Fruit fly (Drosophila melanogaster) whole organism, embryonic: ENCODE data around the gene CG34353.

Experiments
- Abd-B ChIP-seq: fragments of 200-800 bp; sonication (Bioruptor generic); optimal IDR thresholded peaks from 2 replicates; lab custom pipeline; 2018; ENCODE audit warnings: missing biosample characterization, mild to moderate bottlenecking, missing genetic modification characterization, moderate library complexity
- Blimp-1 ChIP-seq: fragments of 200-800 bp; sonication (Bioruptor generic); optimal IDR thresholded peaks from 3 replicates; lab custom pipeline; 2018; ENCODE audit warnings: missing biosample characterization, missing genetic modification characterization, mild to moderate bottlenecking, moderate library complexity, missing genetic modification reagents
- C15 ChIP-seq: fragments of 200-800 bp; sonication (Bioruptor generic); IDR thresholded peaks from 3 replicates; pipeline ENCODE4 v1.3.6; 2022; ENCODE audit warnings: missing biosample characterization, missing genetic modification characterization
- CG10366 ChIP-seq: fragments of 200-800 bp; sonication (Bioruptor generic); IDR thresholded peaks from 2 replicates; pipeline ENCODE4 v1.3.6; 2022; ENCODE audit warnings: missing biosample characterization, missing genetic modification characterization
- CG11560 ChIP-seq: fragments of 200-800 bp; sonication (Bioruptor generic); IDR thresholded peaks from 3 replicates; pipeline ENCODE4 v1.3.6; 2022; ENCODE audit warnings: missing biosample characterization, missing genetic modification characterization
- CG13287 ChIP-seq: fragments of 200-800 bp; sonication (Bioruptor generic); IDR thresholded peaks from 2 replicates; pipeline ENCODE4 v1.3.6; 2022; ENCODE audit warnings: missing biosample characterization, missing genetic modification characterization; ENCODE audit not compliant: partially characterized antibody
- CG14710 ChIP-seq: fragments of 200-800 bp; sonication (Bioruptor generic); optimal IDR thresholded peaks from 3 replicates; lab custom pipeline; 2019; ENCODE audit warnings: missing biosample characterization, mild to moderate bottlenecking, missing genetic modification characterization, moderate library complexity
- CG1529 ChIP-seq: fragments of 200-800 bp; sonication (Bioruptor generic); optimal IDR thresholded peaks from 3 replicates; lab custom pipeline; 2018; ENCODE audit warnings: missing biosample characterization, missing genetic modification characterization
- CG17359 ChIP-seq: fragments of 200-800 bp; sonication (Bioruptor generic); optimal IDR thresholded peaks from 3 replicates; lab custom pipeline; 2018; ENCODE audit warnings: missing biosample characterization, mild to moderate bottlenecking, missing genetic modification characterization, moderate library complexity
- CG17612 ChIP-seq: fragments of 200-800 bp; sonication (Bioruptor generic); IDR thresholded peaks from 2 replicates; pipeline ENCODE4 v1.3.6; 2022; ENCODE audit warnings: missing biosample characterization, missing genetic modification characterization
- CG17802 ChIP-seq: fragments of 200-800 bp; sonication (Bioruptor generic); optimal IDR thresholded peaks from 2 replicates; lab custom pipeline; 2018; ENCODE audit warnings: missing biosample characterization, mild to moderate bottlenecking, missing genetic modification characterization, moderate library complexity
- CG17912 ChIP-seq: fragments of 200-800 bp; sonication (Bioruptor generic); optimal IDR thresholded peaks from 2 replicates; lab custom pipeline; 2018; ENCODE audit warnings: missing biosample characterization, mild to moderate bottlenecking, missing genetic modification characterization
- CG18599 ChIP-seq: fragments of 200-800 bp; sonication (Bioruptor generic); optimal IDR thresholded peaks from 3 replicates; lab custom pipeline; 2017; ENCODE audit warnings: missing biosample characterization, missing genetic modification characterization, mild to moderate bottlenecking, moderate library complexity, missing genetic modification reagents
- CG30020 ChIP-seq: fragments of 200-800 bp; optimal IDR thresholded peaks from 2 replicates; lab custom pipeline; 2019; ENCODE audit warnings: missing biosample characterization, mild to moderate bottlenecking, missing genetic modification characterization, moderate library complexity
- CG30431 ChIP-seq: fragments of 200-800 bp; sonication (Bioruptor generic); optimal IDR thresholded peaks from 2 replicates; lab custom pipeline; 2017; ENCODE audit warnings: missing biosample characterization, missing genetic modification characterization
- CG31388 ChIP-seq: fragments of 200-800 bp; sonication (Bioruptor generic); optimal IDR thresholded peaks from 2 replicates; lab custom pipeline; 2016; ENCODE audit warnings: missing biosample characterization, missing genetic modification characterization
- CG3281 ChIP-seq: fragments of 200-800 bp; sonication (Bioruptor generic); optimal IDR thresholded peaks from 3 replicates; lab custom pipeline; 2017; ENCODE audit warnings: missing biosample characterization, mild to moderate bottlenecking, missing genetic modification characterization
- CG5953 ChIP-seq: fragments of 200-800 bp; sonication (Bioruptor generic); IDR thresholded peaks from 2 replicates; pipeline ENCODE4 v1.3.6; 2022; ENCODE audit warnings: missing biosample characterization, missing genetic modification characterization
- CG7839 ChIP-seq: fragments of 200-800 bp; sonication (Bioruptor generic); optimal IDR thresholded peaks from 3 replicates; lab custom pipeline; 2018; ENCODE audit warnings: missing biosample characterization, mild to moderate bottlenecking, missing genetic modification characterization, moderate library complexity
- CG8388 ChIP-seq: fragments of 200-800 bp; sonication (Bioruptor generic); optimal IDR thresholded peaks from 2 replicates; lab custom pipeline; 2019; ENCODE audit warnings: missing biosample characterization, mild to moderate bottlenecking, missing genetic modification characterization, moderate library complexity
- CG9932 ChIP-seq: fragments of 200-800 bp; sonication (Bioruptor generic); IDR thresholded peaks from 2 replicates; pipeline ENCODE4 v1.3.6; 2022; ENCODE audit warnings: missing biosample characterization, missing genetic modification characterization
- E2f1 ChIP-seq: fragments of 200-800 bp; sonication (Bioruptor generic); IDR thresholded peaks from 2 replicates; pipeline ENCODE4 v1.3.6; 2022; ENCODE audit warnings: missing biosample characterization, missing genetic modification characterization
- Gug ChIP-seq: fragments of 200-800 bp; sonication (Bioruptor generic); IDR thresholded peaks from 4 replicates; pipeline ENCODE4 v1.3.6; 2022; ENCODE audit warnings: missing biosample characterization, missing genetic modification characterization
- HmgZ ChIP-seq: fragments of 200-800 bp; sonication (Bioruptor generic); optimal IDR thresholded peaks from 2 replicates; lab custom pipeline; 2018; ENCODE audit warnings: missing biosample characterization, mild to moderate bottlenecking, missing genetic modification characterization
- Hr3 ChIP-seq: fragments of 200-800 bp; sonication (Bioruptor generic); optimal IDR thresholded peaks from 3 replicates; lab custom pipeline; 2016; ENCODE audit warnings: missing biosample characterization, missing genetic modification characterization
- Kr ChIP-seq: fragments of 200-800 bp; sonication (Bioruptor generic); optimal IDR thresholded peaks from 2 replicates; lab custom pipeline; 2017; ENCODE audit warnings: missing biosample characterization, mild to moderate bottlenecking, missing genetic modification characterization
- Meics ChIP-seq: fragments of 200-800 bp; sonication (Bioruptor generic); optimal IDR thresholded peaks from 2 replicates; lab custom pipeline; 2017; ENCODE audit warnings: missing biosample characterization, mild to moderate bottlenecking, missing genetic modification characterization
- NK7.1 ChIP-seq: fragments of 200-800 bp; sonication (Bioruptor generic); optimal IDR thresholded peaks from 3 replicates; lab custom pipeline; 2016; ENCODE audit warnings: missing biosample characterization, missing genetic modification characterization
- Six4 ChIP-seq: fragments of 200-800 bp; sonication (Bioruptor generic); optimal IDR thresholded peaks from 2 replicates; lab custom pipeline; 2016; ENCODE audit warnings: missing biosample characterization, missing genetic modification characterization
- ab ChIP-seq: fragments of 200-800 bp; sonication (Bioruptor generic); optimal IDR thresholded peaks from 2 replicates; lab custom pipeline; 2016; ENCODE audit warnings: missing biosample characterization, missing genetic modification characterization
- br ChIP-seq: fragments of >200 bp; optimal IDR thresholded peaks from 2 replicates; lab custom pipeline; 2017
- chinmo ChIP-seq: fragments of 200-800 bp; sonication (Bioruptor generic); IDR thresholded peaks from 4 replicates; pipeline ENCODE4 v1.3.6; 2022; ENCODE audit warnings: missing biosample characterization, missing genetic modification characterization; ENCODE audit not compliant: partially characterized antibody
- chm ChIP-seq: fragments of 200-800 bp; sonication (Bioruptor generic); IDR thresholded peaks from 2 replicates; pipeline ENCODE4 v1.3.6; 2022; ENCODE audit warnings: missing biosample characterization, missing genetic modification characterization
- danr ChIP-seq: fragments of 200-800 bp; sonication (Bioruptor generic); IDR thresholded peaks from 2 replicates; pipeline ENCODE4 v1.3.6; 2022; ENCODE audit warnings: missing biosample characterization, missing genetic modification characterization
- fd3F ChIP-seq: fragments of 200-800 bp; sonication (Bioruptor generic); optimal IDR thresholded peaks from 2 replicates; lab custom pipeline; 2018; ENCODE audit warnings: missing biosample characterization, mild to moderate bottlenecking, missing genetic modification characterization, moderate library complexity
- fd64A ChIP-seq: fragments of 200-800 bp; sonication (Bioruptor generic); optimal IDR thresholded peaks from 3 replicates; lab custom pipeline; 2018; ENCODE audit warnings: missing biosample characterization, mild to moderate bottlenecking, missing genetic modification characterization
- gcm ChIP-seq: fragments of 200-800 bp; sonication (Bioruptor generic); optimal IDR thresholded peaks from 2 replicates; lab custom pipeline; 2019; ENCODE audit warnings: missing biosample characterization, mild to moderate bottlenecking, missing genetic modification characterization, moderate library complexity
- gem ChIP-seq: fragments of 200-800 bp; sonication (Bioruptor generic); optimal IDR thresholded peaks from 2 replicates; lab custom pipeline; 2019; ENCODE audit warnings: missing biosample characterization, mild to moderate bottlenecking, missing genetic modification characterization, moderate library complexity
- lov ChIP-seq, 2 experiments: fragments of 200-800 bp in 1 of 2; fragments of >200 bp in 1 of 2; sonication (Bioruptor generic) in 1 of 2; IDR thresholded peaks in 1 of 2; optimal IDR thresholded peaks in 1 of 2; 2 replicates in 1 of 2; 3 replicates in 1 of 2; pipeline versions ENCODE4 v1.3.6 to Lab custom; 2017 to 2022; ENCODE audit warnings: missing biosample characterization in 1 of 2, missing genetic modification characterization in 1 of 2
- nau ChIP-seq: fragments of 200-800 bp; sonication (Bioruptor generic); optimal IDR thresholded peaks from 3 replicates; lab custom pipeline; 2017; ENCODE audit warnings: missing biosample characterization, mild to moderate bottlenecking, missing genetic modification characterization, missing genetic modification reagents
- peb ChIP-seq: fragments of 200-800 bp; sonication (Bioruptor generic); IDR thresholded peaks from 2 replicates; pipeline ENCODE4 v1.3.6; 2022; ENCODE audit warnings: missing biosample characterization, missing genetic modification characterization
- prd ChIP-seq, 3 experiments: fragments of >200 bp in 2 of 3; fragments of 200-800 bp in 1 of 3; sonication (Bioruptor generic) in 1 of 3; optimal IDR thresholded peaks in 2 of 3; IDR thresholded peaks in 1 of 3; 2 replicates in 2 of 3; 3 replicates in 1 of 3; pipeline versions ENCODE4 v1.3.6 to Lab custom; 2017 to 2022; ENCODE audit warnings: missing biosample characterization in 1 of 3, missing genetic modification characterization in 1 of 3
- psq ChIP-seq: fragments of 200-800 bp; sonication (Bioruptor generic); optimal IDR thresholded peaks from 2 replicates; lab custom pipeline; 2017; ENCODE audit warnings: missing biosample characterization, missing genetic modification characterization
- sc ChIP-seq, 3 experiments: fragments of >200 bp in 2 of 3; fragments of 200-800 bp in 1 of 3; sonication (Bioruptor generic) in 1 of 3; optimal IDR thresholded peaks; 2 replicates in 2 of 3; 3 replicates in 1 of 3; lab custom pipeline; 2017; ENCODE audit warnings: mild to moderate bottlenecking in 1 of 3, missing biosample characterization in 1 of 3, missing genetic modification characterization in 1 of 3, missing genetic modification reagents in 1 of 3
- scrt ChIP-seq: fragments of 200-800 bp; sonication (Bioruptor generic); optimal IDR thresholded peaks from 2 replicates; lab custom pipeline; 2018; ENCODE audit warnings: missing biosample characterization, mild to moderate bottlenecking, missing genetic modification characterization, moderate library complexity
- sens-2 ChIP-seq: fragments of 200-800 bp; sonication (Bioruptor generic); IDR thresholded peaks from 2 replicates; pipeline ENCODE4 v1.3.6; 2022; ENCODE audit warnings: missing biosample characterization, missing genetic modification characterization
- seq ChIP-seq: fragments of 200-800 bp; sonication (Bioruptor generic); IDR thresholded peaks from 2 replicates; pipeline ENCODE4 v1.3.6; 2022; ENCODE audit warnings: missing biosample characterization, missing genetic modification characterization
- sug ChIP-seq: fragments of 200-800 bp; optimal IDR thresholded peaks from 2 replicates; lab custom pipeline; 2019; ENCODE audit warnings: missing biosample characterization, mild to moderate bottlenecking, missing genetic modification characterization, moderate library complexity
- trem ChIP-seq: fragments of 200-800 bp; optimal IDR thresholded peaks from 3 replicates; lab custom pipeline; 2019; ENCODE audit warnings: missing biosample characterization, mild to moderate bottlenecking, missing genetic modification characterization, moderate library complexity
- zf30C ChIP-seq: fragments of 200-800 bp; sonication (Bioruptor generic); optimal IDR thresholded peaks from 3 replicates; lab custom pipeline; 2018; ENCODE audit warnings: missing biosample characterization, mild to moderate bottlenecking, missing genetic modification characterization

The CG34353 gene

DNA sequence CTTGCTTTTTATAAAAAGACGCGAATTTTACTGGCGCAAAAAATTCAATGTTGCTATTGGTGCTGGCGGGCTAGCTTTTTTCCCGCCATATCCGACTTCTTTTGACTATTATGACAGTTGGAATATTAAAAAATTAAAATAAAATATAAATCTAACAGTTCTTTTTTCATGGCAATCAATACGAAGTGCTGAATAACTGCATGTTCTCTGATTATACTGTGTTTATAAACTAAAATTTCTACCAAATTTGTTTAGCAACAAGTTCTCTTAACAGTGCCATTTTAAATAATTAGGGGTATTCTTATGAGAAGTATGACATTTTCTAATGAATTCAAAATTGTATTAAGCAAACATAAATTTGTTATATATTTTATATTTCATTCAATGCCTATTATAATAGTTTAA lies 13.7 kb upstream of the CG34353 start, which contains the start of gene Boh1 (continued):
- no peak for TF ChIP-seq CG1529 (GFP tag; lab: Kevin White, UChicago)
- TF ChIP-seq Meics (GFP tag; lab: Kevin White, UChicago) = peak; percentile 30
- TF ChIP-seq C15 = no peak
- TF ChIP-seq CG14710 (tag; lab: Kevin White, UChicago) = peak; percentile 51
- TF ChIP-seq HmgZ = peak; percentile 34
- TF ChIP-seq CG8388 = peak; percentile 24
- no peak for TF ChIP-seq CG5953 (GFP tag; lab: Robert Waterston, UW)
- TF ChIP-seq CG11560 (tag; lab: Robert Waterston, UW) = no peak
- TF ChIP-seq CG31388 (GFP tag; lab: Kevin White, UChicago) = no peak
- peak; percentile 65 for TF ChIP-seq trem (tag; lab: Kevin White, UChicago)
- peak; percentile 12 for TF ChIP-seq Hr3 (GFP tag; lab: Kevin White, UChicago)
- TF ChIP-seq CG17802 = no peak
- TF ChIP-seq CG13287 (GFP tag; lab: Robert Waterston, UW) = no peak; the same call in 1 of the 2 replicates
- TF ChIP-seq br (lab: Kevin White, UChicago) = no peak
- no peak for TF ChIP-seq psq (GFP tag; lab: Kevin White, UChicago)
- TF ChIP-seq CG7839 (tag; lab: Kevin White, UChicago) = peak; percentile 44
- TF ChIP-seq CG17612 (GFP tag; lab: Robert Waterston, UW) = no peak
- TF ChIP-seq fd64A = no peak
- no peak for TF ChIP-seq chinmo (GFP tag; lab: Robert Waterston, UW)
- no peak for TF ChIP-seq danr (GFP tag; lab: Robert Waterston, UW)
- TF ChIP-seq NK7.1 (GFP tag; lab: Kevin White, UChicago) = no peak
- no peak for TF ChIP-seq CG18599 (GFP tag; lab: Kevin White, UChicago)
- TF ChIP-seq CG17912 (GFP tag; lab: Kevin White, UChicago) = no peak
- no peak for TF ChIP-seq prd (optimal IDR thresholded peaks at IDR 0.05; lab: Kevin White, UChicago)
- TF ChIP-seq prd (GFP tag; IDR thresholded peaks at IDR 0.05; lab: Robert Waterston, UW) = no peak
- TF ChIP-seq CG30020 = peak; percentile 47
- TF ChIP-seq CG17359 = peak; percentile 26
- TF ChIP-seq peb (GFP tag; lab: Robert Waterston, UW) = no peak
- no peak for TF ChIP-seq E2f1
- no peak for TF ChIP-seq CG9932 (GFP tag; lab: Robert Waterston, UW)
- TF ChIP-seq chm (GFP tag; lab: Robert Waterston, UW) = no peak
- TF ChIP-seq CG30431 (GFP tag; lab: Kevin White, UChicago) = no peak
- no peak for TF ChIP-seq Six4
- TF ChIP-seq sug = peak; percentile 48
- peak; percentile 22 for TF ChIP-seq fd3F (GFP tag; lab: Kevin White, UChicago)
- no peak for TF ChIP-seq sc (optimal IDR thresholded peaks at IDR 0.05; lab: Kevin White, UChicago)
- no peak for TF ChIP-seq sc (GFP tag; optimal IDR thresholded peaks at IDR 0.05; lab: Kevin White, UChicago)
- TF ChIP-seq Kr (GFP tag; lab: Kevin White, UChicago) = no peak
- no peak for TF ChIP-seq sens-2 (GFP tag; lab: Robert Waterston, UW)
- TF ChIP-seq Gug (GFP tag; lab: Robert Waterston, UW) = no peak
- TF ChIP-seq gem (tag; lab: Kevin White, UChicago) = peak; percentile 54
- TF ChIP-seq scrt (GFP tag; lab: Kevin White, UChicago) = peak; percentile 21
- TF ChIP-seq CG10366 (GFP tag; lab: Robert Waterston, UW) = no peak
- no peak for TF ChIP-seq nau (GFP tag; lab: Kevin White, UChicago)
- peak; percentile 13 for TF ChIP-seq Blimp-1 (GFP tag; lab: Kevin White, UChicago)
- no peak for TF ChIP-seq lov (optimal IDR thresholded peaks at IDR 0.05; lab: Kevin White, UChicago)
- no peak for TF ChIP-seq lov (GFP tag; IDR thresholded peaks at IDR 0.05; lab: Robert Waterston, UW)
- peak; percentile 29 for TF ChIP-seq Abd-B (GFP tag; lab: Kevin White, UChicago)
- no peak for TF ChIP-seq seq (GFP tag; lab: Robert Waterston, UW)
- TF ChIP-seq ab (GFP tag; lab: Kevin White, UChicago) = no peak
- TF ChIP-seq zf30C (GFP tag; lab: Kevin White, UChicago) = no peak
- peak; percentile 16 for TF ChIP-seq CG3281
- TF ChIP-seq gcm (GFP tag; lab: Kevin White, UChicago) = no peak
